Worm (Caenorhabditis elegans): Measurements from ENCODE around the gene C07A9.12.

C07A9.12 gene

ce11 chrIII:9696417-9696816 lies 30.9 kb downstream of the C07A9.12 start, which contains the start of gene bud-31:
TSS of gene bud-31 (minus strand) at chrIII:9696517.
- TF ChIP-seq F16B12.6 (tag; optimal IDR thresholded peaks at IDR 0.05) (no peak), jun-1 (tag; optimal IDR thresholded peaks at IDR 0.05) (no peak), Y116A8C.19 (tag; optimal IDR thresholded peaks at IDR 0.05; ENCODE audit: borderline replicate concordance) (no peak), pag-3 (tag; optimal IDR thresholded peaks at IDR 0.05; ENCODE audit: borderline replicate concordance, insufficient read depth) (no peak), hlh-17 (GFP tag; optimal IDR thresholded peaks at IDR 0.05; ENCODE audit: borderline replicate concordance) (no peak), aha-1 (tag; optimal IDR thresholded peaks at IDR 0.05) (no peak), elt-2 (tag; optimal IDR thresholded peaks at IDR 0.05) (no peak)

- TF ChIP-seq Y116A8C.19 (tag; optimal IDR thresholded peaks at IDR 0.05; ENCODE audit: borderline replicate concordance) (no peak), nhr-84 (tag; optimal IDR thresholded peaks at IDR 0.05) (no peak), nhr-85 (tag) (no peak), blmp-1 (tag; optimal IDR thresholded peaks at IDR 0.05) (peak; percentile 14), ama-1 (optimal IDR thresholded peaks at IDR 0.05) (no peak), fkh-8 (tag; optimal IDR thresholded peaks at IDR 0.05) (no peak), ceh-8 (GFP tag; optimal IDR thresholded peaks at IDR 0.05) (no peak), ztf-11 (tag; optimal IDR thresholded peaks at IDR 0.05) (no peak), fos-1 (tag; optimal IDR thresholded peaks at IDR 0.05) (no peak), lsy-2 (tag; optimal IDR thresholded peaks at IDR 0.05) (peak; percentile 35 to 62), ces-1 (GFP tag; optimal IDR thresholded peaks at IDR 0.05) (no peak), unc-30 (tag; optimal IDR thresholded peaks at IDR 0.05) (no peak), hlh-4 (tag; optimal IDR thresholded peaks at IDR 0.05) (no peak), elt-3 (tag; optimal IDR thresholded peaks at IDR 0.05) (peak in 1 of 6 experiments; percentile 20), isw-1 (GFP tag; IDR thresholded peaks at IDR 0.05) (no peak), tbx-2 (tag; optimal IDR thresholded peaks at IDR 0.05) (no peak), ceh-88 (GFP tag; IDR thresholded peaks at IDR 0.05) (no peak), lin-39 (tag; optimal IDR thresholded peaks at IDR 0.05) (no peak), nhr-11 (tag; optimal IDR thresholded peaks at IDR 0.05) (no peak), pag-3 (tag; optimal IDR thresholded peaks at IDR 0.05; ENCODE audit: borderline replicate concordance, insufficient read depth) (no peak), fkh-4 (tag; optimal IDR thresholded peaks at IDR 0.05; ENCODE audit: borderline replicate concordance) (no peak), pax-3 (tag; optimal IDR thresholded peaks at IDR 0.05) (no peak), F16B12.6 (tag; optimal IDR thresholded peaks at IDR 0.05) (peak; percentile 87), alr-1 (tag; optimal IDR thresholded peaks at IDR 0.05; ENCODE audit: borderline replicate concordance) (no peak), nhr-77 (tag; optimal IDR thresholded peaks at IDR 0.05) (no peak), lin-35 (GFP tag; optimal IDR thresholded peaks at IDR 0.05) (peak; percentile 44 to 71), unc-86 (tag; optimal IDR thresholded peaks at IDR 0.05) (no peak), fkh-10 (GFP tag; optimal IDR thresholded peaks at IDR 0.05) (no peak), nhr-237 (tag; optimal IDR thresholded peaks at IDR 0.05) (no peak), pqm-1 (tag; optimal IDR thresholded peaks at IDR 0.05) (no peak), zip-4 (GFP tag; optimal IDR thresholded peaks at IDR 0.05) (no peak), ceh-82 (tag; optimal IDR thresholded peaks at IDR 0.05) (no peak), C34B4.2 (tag; optimal IDR thresholded peaks at IDR 0.05) (no peak), ceh-90 (tag; optimal IDR thresholded peaks at IDR 0.05) (no peak), mep-1 (tag; optimal IDR thresholded peaks at IDR 0.05) (peak; percentile 26), sptf-1 (tag; optimal IDR thresholded peaks at IDR 0.05) (no peak), lir-3 (tag; optimal IDR thresholded peaks at IDR 0.05; ENCODE audit: poor library complexity) (no peak), ets-5 (GFP tag; IDR thresholded peaks at IDR 0.05) (no peak), skn-1 (tag; optimal IDR thresholded peaks at IDR 0.05) (no peak), zag-1 (tag; optimal IDR thresholded peaks at IDR 0.05) (no peak), efl-1 (optimal IDR thresholded peaks at IDR 0.05) (peak; percentile 36 to 61), efl-1 (GFP tag; optimal IDR thresholded peaks at IDR 0.05 in 1 of 2) (peak; percentile 60 to 96), mab-9 (GFP tag; IDR thresholded peaks at IDR 0.05) (no peak), sup-37 (GFP tag; optimal IDR thresholded peaks at IDR 0.05) (no peak), dpl-1 (GFP tag; optimal IDR thresholded peaks at IDR 0.05) (peak; percentile 37 to 63 (median 48)), nhr-12 (tag; optimal IDR thresholded peaks at IDR 0.05) (no peak), tlp-1 (tag; optimal IDR thresholded peaks at IDR 0.05) (no peak), snpc-4 (tag; optimal IDR thresholded peaks at IDR 0.05) (no peak)
Observed at ce11 chrIII:9695379-9695778, 32.0 kb downstream of the C07A9.12 start.
